Worm (Caenorhabditis elegans): ENCODE measurements around the gene igdb-1.
"Not testable (repeated sequence)": the region's sequence is repeated elsewhere in the genome, so short reads cannot be mapped to it uniquely, and the experiment has no call there.

Gene igdb-1

ce11 chrIV:12501956-12502355, 23.1 kb downstream of the igdb-1 start, which contains the start of gene sru-18:
sru-18 (plus strand) TSS chrIV:12502256.
- TF ChIP-seq elt-3 (tag; optimal IDR thresholded peaks at IDR 0.05) (no peak), nhr-237 (tag; optimal IDR thresholded peaks at IDR 0.05) (no peak), elt-1 (tag; optimal IDR thresholded peaks at IDR 0.05) (no peak), ztf-11 (tag; optimal IDR thresholded peaks at IDR 0.05) (no peak), lin-39 (tag; optimal IDR thresholded peaks at IDR 0.05) (no peak), gmeb-1 (tag; optimal IDR thresholded peaks at IDR 0.05) (no peak), nhr-25 (tag; optimal IDR thresholded peaks at IDR 0.05) (no peak), nhr-129 (tag; optimal IDR thresholded peaks at IDR 0.05) (no peak), unc-62 (GFP tag; optimal IDR thresholded peaks at IDR 0.05) (no peak), lin-13 (GFP tag; optimal IDR thresholded peaks at IDR 0.05) (no peak), nhr-21 (tag; optimal IDR thresholded peaks at IDR 0.05) (no peak), ama-1 (optimal IDR thresholded peaks at IDR 0.05) (no peak), lin-11 (tag; optimal IDR thresholded peaks at IDR 0.05) (no peak), unc-55 (GFP tag; optimal IDR thresholded peaks at IDR 0.05) (no peak), ceh-16 (tag; optimal IDR thresholded peaks at IDR 0.05) (no peak), snpc-4 (tag; optimal IDR thresholded peaks at IDR 0.05) (no peak), dmd-4 (tag; optimal IDR thresholded peaks at IDR 0.05) (no peak), unc-39 (tag; optimal IDR thresholded peaks at IDR 0.05) (no peak)

DNA sequence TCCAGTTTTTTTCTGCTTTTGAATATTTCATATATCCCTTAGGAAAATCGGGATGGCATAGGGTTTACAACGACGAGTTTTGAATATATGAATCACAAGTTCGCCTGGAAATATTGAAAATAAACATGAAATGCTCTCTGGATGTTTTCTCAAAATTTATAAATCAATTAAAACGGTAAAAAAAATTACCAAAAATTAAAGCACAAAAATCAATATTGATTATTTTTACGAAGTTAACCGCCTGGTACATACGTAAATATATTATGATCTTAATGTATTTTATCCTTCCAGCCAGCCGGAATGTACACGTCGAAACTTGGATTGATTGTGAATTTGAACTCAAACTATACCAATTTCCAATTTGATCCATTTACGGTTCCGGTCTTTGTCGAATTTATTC, 26.6 kb downstream of the igdb-1 start, which contains the start of gene sru-17:
Gene sru-17, plus strand, starts transcription at position 301 of the 400 bp plus-strand sequence.
- TF ChIP-seq zag-1, ztf-11, nhr-10 (tag; optimal IDR thresholded peaks at IDR 0.05): not testable (repeated sequence)

DNA sequence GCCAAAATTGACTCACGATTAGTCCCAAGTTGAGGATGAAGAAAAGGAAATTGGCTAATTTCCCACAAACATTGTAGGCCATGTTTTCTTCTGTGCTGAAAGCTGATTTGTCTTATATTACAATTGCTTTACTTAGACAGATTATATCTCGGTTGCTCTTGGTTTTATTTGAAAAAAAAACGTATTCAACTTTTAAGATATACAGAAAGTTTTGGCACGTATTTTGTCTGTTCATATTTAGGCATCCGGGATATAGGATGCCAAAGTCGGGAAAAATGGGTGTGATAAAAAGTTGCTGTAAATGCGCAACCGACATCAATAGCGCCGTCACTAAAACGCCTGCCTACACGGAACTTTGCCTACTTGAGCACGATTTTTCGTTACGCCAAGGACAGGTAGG, 41.3 kb downstream of the igdb-1 start, which contains the start of gene tsp-4:
Gene tsp-4, minus strand, starts transcription at position 101 of the 400 bp plus-strand sequence.
- TF ChIP-seq unc-55 (GFP tag; optimal IDR thresholded peaks at IDR 0.05) (no peak), ama-1 (optimal IDR thresholded peaks at IDR 0.05) (no peak), egl-27 (tag; optimal IDR thresholded peaks at IDR 0.05) (no peak), sem-4 (tag; optimal IDR thresholded peaks at IDR 0.05) (no peak), ceh-82 (tag; optimal IDR thresholded peaks at IDR 0.05) (no peak), mab-5 (tag; optimal IDR thresholded peaks at IDR 0.05) (no peak), aly-2 (tag; optimal IDR thresholded peaks at IDR 0.05) (no peak), nhr-237 (tag; optimal IDR thresholded peaks at IDR 0.05) (no peak), F13H6.1 (tag; optimal IDR thresholded peaks at IDR 0.05) (no peak), sma-3 (GFP tag; optimal IDR thresholded peaks at IDR 0.05) (no peak), lin-13 (GFP tag; optimal IDR thresholded peaks at IDR 0.05) (no peak), mbf-1 (tag; optimal IDR thresholded peaks at IDR 0.05) (no peak), unc-62 (GFP tag; optimal IDR thresholded peaks at IDR 0.05) (no peak), elt-1 (tag; optimal IDR thresholded peaks at IDR 0.05) (no peak), peb-1 (tag; optimal IDR thresholded peaks at IDR 0.05) (no peak), ztf-1 (GFP tag; conservative IDR thresholded peaks at IDR 0.05) (no peak), nhr-6 (tag; optimal IDR thresholded peaks at IDR 0.05) (no peak), crh-2 (tag; optimal IDR thresholded peaks at IDR 0.05) (no peak), elt-3 (tag; optimal IDR thresholded peaks at IDR 0.05) (no peak)

- no peak for TF ChIP-seq nhr-129 (tag; optimal IDR thresholded peaks at IDR 0.05)
- TF ChIP-seq ceh-82 (tag; optimal IDR thresholded peaks at IDR 0.05), result no peak
- TF ChIP-seq aly-2 (tag; optimal IDR thresholded peaks at IDR 0.05), result no peak
- TF ChIP-seq mab-5 (tag; optimal IDR thresholded peaks at IDR 0.05), result no peak
- TF ChIP-seq egl-27 (tag; optimal IDR thresholded peaks at IDR 0.05), result no peak
- TF ChIP-seq blmp-1 (tag; optimal IDR thresholded peaks at IDR 0.05; ENCODE audit: insufficient read depth), result no peak
- no peak for TF ChIP-seq gmeb-1 (tag; optimal IDR thresholded peaks at IDR 0.05)
Measured at ce11 chrIV:12522521-12522920, 43.7 kb downstream of the igdb-1 start, which contains the start of gene sru-13. sru-13 (minus strand) TSS chrIV:12522621.

DNA sequence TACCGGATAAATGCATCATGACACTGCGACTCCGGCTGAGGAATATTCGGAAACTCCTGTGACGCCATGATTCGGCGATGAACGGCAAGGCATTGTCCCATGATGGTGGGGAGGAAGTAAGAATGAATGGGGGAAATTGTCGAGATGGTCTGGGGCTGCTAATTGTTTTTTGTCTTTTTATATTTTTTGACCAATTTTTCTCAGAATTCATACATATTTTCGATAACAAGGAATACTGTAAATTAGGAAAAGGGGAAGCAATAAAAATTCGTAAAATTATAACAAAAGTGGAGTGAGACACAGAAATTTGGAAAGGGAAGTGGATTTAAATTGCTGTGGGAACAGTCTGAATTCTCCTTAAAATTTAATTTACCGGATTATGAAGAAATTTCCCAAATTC, 46.6 kb downstream of the igdb-1 start, which contains the start of gene eak-4:
Gene eak-4, minus strand, starts transcription at position 101 of the 400 bp plus-strand sequence.
- no peak for TF ChIP-seq lin-11 (tag; optimal IDR thresholded peaks at IDR 0.05)
- TF ChIP-seq gmeb-1 (tag; optimal IDR thresholded peaks at IDR 0.05), result no peak

DNA sequence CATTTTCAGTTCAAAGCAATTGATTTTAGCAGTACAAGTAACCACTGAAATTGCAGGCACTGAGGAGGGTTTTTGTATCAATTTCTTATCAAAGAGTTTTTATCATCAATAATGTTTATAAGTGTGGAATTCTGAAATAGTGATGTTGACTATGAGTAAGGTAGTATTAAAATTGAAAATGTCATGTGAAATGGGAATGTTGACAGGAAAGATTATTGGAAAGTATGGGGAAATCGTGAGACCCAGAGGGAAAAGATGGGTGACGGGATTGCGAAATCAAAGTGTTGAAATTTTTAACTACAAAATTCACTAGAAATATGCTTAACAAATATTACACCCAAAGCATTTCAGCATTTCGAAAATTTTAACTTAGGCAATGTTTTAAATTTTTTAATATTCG, 48.4 kb downstream of the igdb-1 start, which contains the start of gene F53B2.8:
Gene F53B2.8, minus strand, starts transcription at position 180 of the 400 bp plus-strand sequence.
- TF ChIP-seq alr-1 (tag; optimal IDR thresholded peaks at IDR 0.05) (no peak), nhr-129 (tag; optimal IDR thresholded peaks at IDR 0.05) (peak; percentile 90), ceh-16 (tag; optimal IDR thresholded peaks at IDR 0.05) (no peak), gmeb-1 (tag; optimal IDR thresholded peaks at IDR 0.05) (peak; percentile 71), elt-1 (tag; optimal IDR thresholded peaks at IDR 0.05) (no peak), ztf-11 (tag; optimal IDR thresholded peaks at IDR 0.05) (no peak), skn-1 (tag; optimal IDR thresholded peaks at IDR 0.05) (peak; percentile 19), F13H6.1 (tag; optimal IDR thresholded peaks at IDR 0.05) (peak; percentile 0), nhr-12 (tag; optimal IDR thresholded peaks at IDR 0.05) (no peak), blmp-1 (tag; optimal IDR thresholded peaks at IDR 0.05; ENCODE audit: insufficient read depth) (no peak), lin-11 (tag; optimal IDR thresholded peaks at IDR 0.05) (no peak), crh-2 (tag; optimal IDR thresholded peaks at IDR 0.05) (peak; percentile 75), lsy-2 (tag; optimal IDR thresholded peaks at IDR 0.05) (peak in 1 of 2 experiments; percentile 34), Y55F3AM.14 (GFP tag; optimal IDR thresholded peaks at IDR 0.05) (no peak), nhr-237 (tag; optimal IDR thresholded peaks at IDR 0.05) (no peak), mdl-1 (tag; optimal IDR thresholded peaks at IDR 0.05) (no peak), lin-39 (tag; optimal IDR thresholded peaks at IDR 0.05) (no peak), snpc-4 (tag; optimal IDR thresholded peaks at IDR 0.05) (no peak), ama-1 (optimal IDR thresholded peaks at IDR 0.05) (peak; percentile 11), peb-1 (tag; optimal IDR thresholded peaks at IDR 0.05) (no peak), fos-1 (tag; optimal IDR thresholded peaks at IDR 0.05) (peak; percentile 97), nhr-11 (tag; optimal IDR thresholded peaks at IDR 0.05) (no peak), nhr-6 (tag; optimal IDR thresholded peaks at IDR 0.05) (no peak), unc-62 (GFP tag; optimal IDR thresholded peaks at IDR 0.05) (no peak)
